Fruit fly (Drosophila melanogaster) whole organism, wandering third instar larva: ENCODE measurements around the gene CG31548.
A peak's percentile ranks its signal among the peaks of the same experiment; 100 is the strongest.

Source experiments
- CG32264 ChIP-seq: fragments of 200-800 bp; sonication (Bioruptor generic); optimal IDR thresholded peaks from 2 replicates; lab custom pipeline; 2016; ENCODE audit warnings: missing biosample characterization, missing genetic modification characterization
- CG9705 ChIP-seq: fragments of 200-800 bp; sonication (Bioruptor generic); optimal IDR thresholded peaks from 2 replicates; lab custom pipeline; 2018; ENCODE audit warnings: missing biosample characterization, mild to moderate bottlenecking, missing genetic modification characterization
- CrebA ChIP-seq: fragments of 200-800 bp; sonication (Bioruptor generic); optimal IDR thresholded peaks from 2 replicates; lab custom pipeline; 2016; ENCODE audit warnings: missing biosample characterization, mild to moderate bottlenecking, missing genetic modification characterization, borderline replicate concordance
- Dfd ChIP-seq: fragments of >200 bp; optimal IDR thresholded peaks from 2 replicates; lab custom pipeline; 2017; ENCODE audit warnings: missing biosample characterization, missing genetic modification characterization
- Dif ChIP-seq: fragments of 200-275, 200-300 bp; sonication (Bioruptor generic); optimal IDR thresholded peaks from 2 replicates; lab custom pipeline; 2018; ENCODE audit warnings: missing biosample characterization, missing genetic modification characterization; ENCODE audit not compliant: partially characterized antibody
- GATAd ChIP-seq: sonication (Bioruptor generic); optimal IDR thresholded peaks from 2 replicates; lab custom pipeline; 2016; ENCODE audit warnings: missing biosample characterization, missing genetic modification characterization
- HLH106 ChIP-seq: fragments of 200-800 bp; optimal IDR thresholded peaks from 3 replicates; lab custom pipeline; 2019; ENCODE audit warnings: missing biosample characterization, mild to moderate bottlenecking, missing genetic modification characterization, moderate library complexity
- Hnf4 ChIP-seq: fragments of 200-800 bp; sonication (Bioruptor generic); optimal IDR thresholded peaks from 2 replicates; lab custom pipeline; 2016; ENCODE audit warnings: missing biosample characterization, mild to moderate bottlenecking, missing genetic modification characterization
- Hr78 ChIP-seq: fragments of >200 bp; optimal IDR thresholded peaks from 2 replicates; lab custom pipeline; 2017; ENCODE audit warnings: missing biosample characterization, missing genetic modification characterization
- Hr83 ChIP-seq: fragments of 200-300 bp; sonication (Bioruptor generic); optimal IDR thresholded peaks from 2 replicates; lab custom pipeline; 2016; ENCODE audit warnings: missing biosample characterization, mild to moderate bottlenecking, missing genetic modification characterization, moderate library complexity; ENCODE audit not compliant: poor library complexity, severe bottlenecking
- Jra ChIP-seq: sonication (Bioruptor generic); optimal IDR thresholded peaks from 2 replicates; lab custom pipeline; 2016; ENCODE audit warnings: missing biosample characterization, missing genetic modification characterization
- Mio ChIP-seq: sonication (Bioruptor generic); optimal IDR thresholded peaks from 2 replicates; lab custom pipeline; 2016; ENCODE audit warnings: missing biosample characterization, missing genetic modification characterization
- Myc ChIP-seq: fragments of >200 bp; optimal IDR thresholded peaks from 2 replicates; lab custom pipeline; 2017
- N ChIP-seq: fragments of >200 bp; optimal IDR thresholded peaks from 2 replicates; lab custom pipeline; 2018; ENCODE audit warnings: missing biosample characterization, missing external identifiers, missing genetic modification characterization
- OdsH ChIP-seq: fragments of 200-800 bp; sonication (Bioruptor generic); optimal IDR thresholded peaks from 2 replicates; lab custom pipeline; 2016; ENCODE audit warnings: missing biosample characterization, mild to moderate bottlenecking, missing genetic modification characterization
- Rel ChIP-seq, 2 experiments: fragments of 200-800 bp; sonication (Bioruptor generic) in 1 of 2; optimal IDR thresholded peaks; 2 replicates in 1 of 2; 3 replicates in 1 of 2; lab custom pipeline; 2016 to 2019; ENCODE audit warnings: mild to moderate bottlenecking in 2 of 2, missing biosample characterization in 2 of 2, missing genetic modification characterization in 2 of 2, moderate library complexity in 1 of 2
- Sp1 ChIP-seq: fragments of 200-800 bp; sonication (Bioruptor generic); optimal IDR thresholded peaks from 3 replicates; lab custom pipeline; 2019; ENCODE audit warnings: missing biosample characterization, mild to moderate bottlenecking, missing genetic modification characterization, moderate library complexity
- Vsx2 ChIP-seq: fragments of 200-300, 225-300 bp; sonication (Bioruptor generic); optimal IDR thresholded peaks from 2 replicates; lab custom pipeline; 2018; ENCODE audit warnings: missing biosample characterization, missing genetic modification characterization; ENCODE audit not compliant: partially characterized antibody
- brk ChIP-seq: fragments of 200-800 bp; sonication (Bioruptor generic); optimal IDR thresholded peaks from 2 replicates; lab custom pipeline; 2016; ENCODE audit warnings: missing biosample characterization, mild to moderate bottlenecking, missing genetic modification characterization
- dl ChIP-seq, 2 experiments: fragments of 175-275, 200-275 bp in 1 of 2; fragments of 200-275 bp in 1 of 2; sonication (Bioruptor generic); optimal IDR thresholded peaks; lab custom pipeline; 2018; ENCODE audit warnings: mild to moderate bottlenecking in 2 of 2, missing biosample characterization in 2 of 2, missing genetic modification characterization in 2 of 2, moderate library complexity in 2 of 2; ENCODE audit not compliant: partially characterized antibody in 2 of 2, insufficient read depth in 1 of 2
- foxo ChIP-seq, 2 experiments: fragments of 200-800 bp; sonication (Bioruptor generic); optimal IDR thresholded peaks; 2 replicates in 1 of 2; 3 replicates in 1 of 2; lab custom pipeline; 2016 to 2017; ENCODE audit warnings: missing biosample characterization in 2 of 2, missing genetic modification characterization in 2 of 2
- fru ChIP-seq: fragments of 200-800 bp; sonication (Bioruptor generic); optimal IDR thresholded peaks from 3 replicates; lab custom pipeline; 2016; ENCODE audit warnings: missing biosample characterization, mild to moderate bottlenecking, missing genetic modification characterization
- h ChIP-seq: fragments of 200-800 bp; sonication (Bioruptor generic); optimal IDR thresholded peaks from 3 replicates; lab custom pipeline; 2016; ENCODE audit warnings: missing biosample characterization, mild to moderate bottlenecking, missing genetic modification characterization
- jim ChIP-seq: fragments of 175-275, 200-325 bp; sonication (Bioruptor generic); optimal IDR thresholded peaks from 2 replicates; lab custom pipeline; 2016; ENCODE audit warnings: missing biosample characterization, mild to moderate bottlenecking, missing genetic modification characterization
- lola ChIP-seq: fragments of >200 bp; optimal IDR thresholded peaks from 2 replicates; lab custom pipeline; 2017; ENCODE audit warnings: missing biosample characterization, missing genetic modification characterization
- pan ChIP-seq: fragments of >200 bp; optimal IDR thresholded peaks from 2 replicates; lab custom pipeline; 2017
- psq ChIP-seq: fragments of 200-800 bp; sonication (Bioruptor generic); optimal IDR thresholded peaks from 3 replicates; lab custom pipeline; 2017; ENCODE audit warnings: missing biosample characterization, mild to moderate bottlenecking, missing genetic modification characterization, moderate library complexity
- rgr ChIP-seq: fragments of 200-800 bp; sonication (Bioruptor generic); optimal IDR thresholded peaks from 3 replicates; lab custom pipeline; 2016; ENCODE audit warnings: missing biosample characterization, mild to moderate bottlenecking, missing genetic modification characterization
- sage ChIP-seq: fragments of 200-800 bp; sonication (Bioruptor generic); optimal IDR thresholded peaks from 2 replicates; lab custom pipeline; 2016; ENCODE audit warnings: missing biosample characterization, mild to moderate bottlenecking, missing genetic modification characterization
- sv ChIP-seq: fragments of 200-800 bp; sonication (Bioruptor generic); optimal IDR thresholded peaks from 3 replicates; lab custom pipeline; 2016; ENCODE audit warnings: missing biosample characterization, missing genetic modification characterization
- usp ChIP-seq: fragments of >200 bp; optimal IDR thresholded peaks from 2 replicates; lab custom pipeline; 2017; ENCODE audit warnings: missing biosample characterization, missing genetic modification characterization
- woc ChIP-seq: sonication (Bioruptor generic); optimal IDR thresholded peaks from 2 replicates; lab custom pipeline; 2016; ENCODE audit warnings: missing biosample characterization, mild to moderate bottlenecking, missing genetic modification characterization

Gene CG31548

DNA sequence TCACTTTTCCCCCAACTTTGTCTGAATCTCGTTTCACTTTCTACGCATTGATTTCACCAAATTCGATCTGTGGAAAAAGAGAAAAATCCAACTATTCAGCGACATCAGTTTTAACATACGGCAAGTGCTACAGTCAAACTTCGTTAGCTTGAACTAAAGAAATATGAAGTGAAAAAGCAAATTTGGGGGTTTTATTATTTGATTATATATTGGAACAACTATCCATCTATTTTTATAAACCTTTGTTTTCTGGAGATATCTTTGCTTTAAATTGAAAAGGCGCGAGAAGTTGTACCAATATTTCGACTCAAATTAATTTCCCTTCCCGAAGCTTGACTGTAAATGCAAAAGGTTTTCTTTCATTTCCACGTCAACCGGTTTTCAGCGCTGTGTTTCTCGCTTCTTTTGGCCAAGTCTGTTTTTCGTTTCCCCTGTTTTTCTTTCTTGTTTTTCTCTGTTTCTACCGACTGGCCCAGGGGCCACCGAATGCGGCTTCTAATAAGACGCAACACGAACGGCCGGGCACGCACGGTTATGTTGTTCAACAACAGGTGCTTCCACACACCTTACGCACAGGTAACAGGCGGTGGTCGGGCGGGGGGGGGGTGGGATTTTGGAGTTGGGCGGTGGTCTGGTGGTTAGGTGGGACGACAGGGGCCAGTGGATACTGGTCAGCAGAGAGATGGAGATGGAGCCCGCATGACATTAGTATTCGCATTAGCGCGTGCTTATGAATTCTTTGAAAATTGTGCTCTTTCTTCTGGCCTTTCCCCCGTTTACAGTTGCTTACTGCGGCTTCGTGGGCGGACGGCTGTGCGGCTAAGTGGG is 46.5 kb upstream of the CG31548 start:
- TF ChIP-seq h (GFP tag; lab: Kevin White, UChicago) (no peak), usp (no peak), pan (no peak), sv (GFP tag; lab: Kevin White, UChicago) (peak; percentile 22), CrebA (GFP tag; lab: Kevin White, UChicago) (no peak), Hr78 (GFP tag; lab: Kevin White, UChicago) (no peak), jim (GFP tag; lab: Kevin White, UChicago) (no peak), fru (GFP tag; lab: Kevin White, UChicago) (no peak), Jra (GFP tag; lab: Kevin White, UChicago) (no peak)

DNA sequence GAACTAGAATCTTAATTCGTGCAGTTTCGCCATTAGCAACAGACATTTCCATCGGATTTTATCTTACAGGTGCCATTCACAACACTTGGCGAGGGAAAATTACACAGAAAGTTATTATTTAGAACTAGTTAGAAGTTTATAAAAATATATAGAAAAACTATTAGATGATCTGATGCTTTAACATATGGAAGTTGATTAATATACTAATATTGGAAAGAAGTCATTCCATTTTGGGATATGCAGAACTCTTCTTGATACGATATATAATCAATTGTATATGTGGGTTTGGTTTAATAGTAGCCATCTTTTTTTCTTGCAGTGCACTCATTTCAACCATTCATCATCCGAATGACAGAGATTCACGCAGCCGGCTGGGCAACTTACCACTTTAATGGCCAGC is 45.6 kb upstream of the CG31548 start:
- TF ChIP-seq brk (GFP tag; lab: Kevin White, UChicago) (no peak), Dfd (no peak), Hr78 (GFP tag; lab: Kevin White, UChicago) (no peak), CG32264 (no peak), Dif (no peak), rgr (GFP tag; lab: Kevin White, UChicago) (no peak), Mio (no peak), Myc (lab: Kevin White, UChicago) (no peak), CG9705 (GFP tag; lab: Kevin White, UChicago) (no peak), Hr83 (GFP tag; lab: Kevin White, UChicago) (no peak), Hnf4 (no peak), Jra (GFP tag; lab: Kevin White, UChicago) (no peak), jim (GFP tag; lab: Kevin White, UChicago) (no peak), sv (GFP tag; lab: Kevin White, UChicago) (no peak), sage (GFP tag; lab: Kevin White, UChicago) (no peak), N (GFP tag; lab: Kevin White, UChicago) (no peak), Vsx2 (GFP tag; lab: Kevin White, UChicago) (no peak), lola (no peak)

DNA sequence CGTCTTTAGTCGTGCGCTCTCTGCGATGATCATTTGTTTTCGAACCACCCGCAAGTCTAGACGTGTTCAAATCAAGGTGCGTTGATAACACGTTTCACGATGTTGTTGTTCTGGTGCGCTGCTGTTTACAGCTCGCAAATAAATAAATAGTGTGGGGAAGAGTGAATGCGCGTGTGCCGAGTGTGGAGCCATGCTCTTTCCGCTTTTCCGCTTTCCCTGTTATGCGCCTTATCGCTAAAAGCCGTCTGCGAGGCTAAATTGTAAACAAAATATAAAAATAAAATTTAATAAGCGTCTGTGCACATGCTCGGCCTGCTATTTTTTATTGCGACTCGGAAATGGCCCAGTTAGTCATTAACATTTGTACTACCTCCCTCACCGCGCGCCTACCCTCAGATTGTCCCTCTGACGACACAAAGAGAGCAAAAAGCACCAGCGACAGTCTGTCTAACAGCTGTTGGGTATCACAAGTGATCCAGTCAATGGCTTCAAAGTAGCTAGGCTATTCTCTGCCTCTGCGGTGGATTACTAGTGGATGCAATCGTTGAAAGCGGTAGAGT is 36.1 kb upstream of the CG31548 start:
- TF ChIP-seq jim (GFP tag; lab: Kevin White, UChicago), result peak; percentile 15
- no peak for TF ChIP-seq woc (GFP tag; lab: Kevin White, UChicago)
- TF ChIP-seq sage (GFP tag; lab: Kevin White, UChicago), result peak; percentile 2
- TF ChIP-seq psq (GFP tag; lab: Kevin White, UChicago), result peak; percentile 19
- TF ChIP-seq Rel (GFP tag; optimal IDR thresholded peaks at IDR 0.05; lab: Kevin White, UChicago), result no peak
- peak; percentile 25 for TF ChIP-seq Rel (tag; optimal IDR thresholded peaks at IDR 0.05; lab: Kevin White, UChicago)
- TF ChIP-seq GATAd (GFP tag; lab: Kevin White, UChicago), result no peak
- TF ChIP-seq h (GFP tag; lab: Kevin White, UChicago), result peak; percentile 65
- no peak for TF ChIP-seq Myc (lab: Kevin White, UChicago)
- no peak for TF ChIP-seq Vsx2 (GFP tag; lab: Kevin White, UChicago)
- TF ChIP-seq Hr83 (GFP tag; lab: Kevin White, UChicago), result peak; percentile 70
- TF ChIP-seq OdsH (GFP tag; lab: Kevin White, UChicago), result peak; percentile 23
- TF ChIP-seq foxo (GFP tag; optimal IDR thresholded peaks at IDR 0.05; lab: Kevin White, UChicago), result no peak
- TF ChIP-seq fru (GFP tag; lab: Kevin White, UChicago), result peak; percentile 41
- TF ChIP-seq CG32264, result no peak

DNA sequence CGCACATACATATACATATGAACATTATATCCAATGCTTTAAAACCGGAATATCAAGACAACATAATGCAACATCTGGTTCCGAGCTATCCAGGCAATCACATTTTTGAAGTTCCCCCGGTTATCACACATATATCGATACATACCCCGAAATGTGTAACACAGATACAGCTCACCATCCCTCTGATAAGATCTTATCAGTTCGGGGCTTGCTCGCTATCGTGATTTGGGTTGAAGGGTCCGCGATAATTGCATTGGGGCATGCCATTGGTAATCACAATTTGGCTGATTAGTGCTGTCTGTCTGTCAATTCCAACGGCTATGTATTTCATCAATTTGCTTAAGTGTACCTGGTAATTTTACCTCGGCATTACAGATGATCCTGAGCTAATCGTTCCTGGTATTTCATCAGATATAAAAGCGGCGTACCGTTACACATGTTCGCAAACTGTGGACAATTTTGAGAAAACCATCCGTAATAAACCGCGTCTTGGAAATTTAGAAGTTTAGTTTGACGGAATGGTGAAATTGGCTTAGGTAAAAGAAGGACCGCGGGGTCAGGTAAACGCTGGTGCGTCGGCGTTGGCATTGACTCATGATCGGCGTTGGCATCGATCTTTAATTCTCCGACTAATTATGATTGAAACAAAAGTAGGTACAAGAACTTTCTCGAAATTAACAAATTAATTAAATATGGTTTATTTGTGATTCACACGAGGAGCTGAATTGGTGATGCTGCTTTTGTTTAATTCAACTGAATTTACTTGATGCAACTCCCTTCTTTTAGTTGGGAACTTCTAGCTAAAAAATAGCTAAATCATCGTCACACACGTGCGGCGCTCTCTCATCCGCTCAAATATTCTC is 35.4 kb upstream of the CG31548 start:
- TF ChIP-seq Sp1 (no peak), Myc (lab: Kevin White, UChicago) (peak; percentile 79), HLH106 (tag; lab: Kevin White, UChicago) (no peak), dl (GFP tag; optimal IDR thresholded peaks at IDR 0.05; lab: Kevin White, UChicago; ENCODE audit: insufficient read depth in 1 of 2, partially characterized antibody in 2 of 2) (peak; percentile 42 to 56), Dif (peak; percentile 76), Rel (GFP tag; optimal IDR thresholded peaks at IDR 0.05; lab: Kevin White, UChicago) (no peak), Rel (tag; optimal IDR thresholded peaks at IDR 0.05; lab: Kevin White, UChicago) (peak; percentile 46)
